Worm (Caenorhabditis elegans) whole organism, L4/young adult: ENCODE measurements around the gene H43I07.4.

Source experiments
- W03F9.2 ChIP-seq: fragments of 150-350 bp; optimal IDR thresholded peaks from 2 replicates; lab custom pipeline; 2014; ENCODE audit warnings: missing biosample characterization, missing genetic modification characterization
- him-1 ChIP-seq: sonication (generic microtip); optimal IDR thresholded peaks from 2 replicates; lab custom pipeline; 2016; ENCODE audit warnings: missing genotype, missing genetic modification reagents, missing genetic modification characterization, missing compliant biosample characterization

DNA sequence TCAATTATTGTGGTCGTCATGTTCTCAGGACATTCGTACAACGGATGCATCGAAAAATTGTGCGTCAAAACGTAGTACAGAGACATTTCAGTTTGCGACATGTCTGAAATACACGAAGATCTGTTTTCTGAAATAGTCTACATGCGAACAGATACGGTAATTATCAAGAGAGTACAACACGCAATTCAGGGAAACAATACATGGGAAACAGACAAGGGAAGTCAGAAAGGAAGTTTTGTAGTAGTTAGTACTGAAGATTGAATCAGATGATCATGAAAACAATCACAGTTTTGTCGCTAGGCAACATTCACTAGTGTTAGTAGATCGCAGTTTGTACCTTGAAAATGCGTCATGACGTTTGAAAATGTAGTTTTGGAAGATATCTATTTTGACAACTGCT is 34.1 kb downstream of the H43I07.4 start, which contains the start of gene srt-13:
- no peak for TF ChIP-seq him-1
- TF ChIP-seq W03F9.2 (tag; lab: Kevin White, UChicago) = no peak
